Fruit fly (Drosophila melanogaster) whole organism, embryonic: ENCODE results near the gene Nsf2.

Experiments used
- Ada2b ChIP-seq: fragments of 200-800 bp; sonication (Bioruptor generic); IDR thresholded peaks from 2 replicates; pipeline ENCODE4 v1.3.6; 2022; ENCODE audit warnings: missing biosample characterization, missing genetic modification characterization
- Awh ChIP-seq: fragments of 200-800 bp; sonication (Bioruptor generic); IDR thresholded peaks from 2 replicates; pipeline ENCODE4, ENCODE4 v1.3.6; 2022; ENCODE audit warnings: missing biosample characterization, missing genetic modification characterization
- CG10267 ChIP-seq: fragments of 200-800 bp; sonication (Bioruptor generic); optimal IDR thresholded peaks from 2 replicates; lab custom pipeline; 2018; ENCODE audit warnings: missing biosample characterization, mild to moderate bottlenecking, missing genetic modification characterization, moderate library complexity
- CG10565 ChIP-seq: fragments of 200-800 bp; sonication (Bioruptor generic); optimal IDR thresholded peaks from 3 replicates; lab custom pipeline; 2016; ENCODE audit warnings: missing biosample characterization, mild to moderate bottlenecking, missing genetic modification characterization
- CG10979 ChIP-seq: fragments of 200-800 bp; sonication (Bioruptor generic); optimal IDR thresholded peaks from 2 replicates; lab custom pipeline; 2018; ENCODE audit warnings: missing biosample characterization, mild to moderate bottlenecking, missing genetic modification characterization, moderate library complexity
- CG13894 ChIP-seq: fragments of 200-800 bp; sonication (Bioruptor generic); optimal IDR thresholded peaks from 3 replicates; lab custom pipeline; 2018; ENCODE audit warnings: missing biosample characterization, mild to moderate bottlenecking, missing genetic modification characterization, moderate library complexity
- CG14710 ChIP-seq: fragments of 200-800 bp; sonication (Bioruptor generic); optimal IDR thresholded peaks from 3 replicates; lab custom pipeline; 2019; ENCODE audit warnings: missing biosample characterization, mild to moderate bottlenecking, missing genetic modification characterization, moderate library complexity
- CG15696 ChIP-seq: fragments of 200-800 bp; sonication (Bioruptor generic); optimal IDR thresholded peaks from 2 replicates; lab custom pipeline; 2019; ENCODE audit warnings: missing biosample characterization, mild to moderate bottlenecking, missing genetic modification characterization, moderate library complexity
- CG1602 ChIP-seq: fragments of 200-800 bp; sonication (Bioruptor generic); optimal IDR thresholded peaks from 3 replicates; lab custom pipeline; 2016; ENCODE audit warnings: missing biosample characterization, missing genetic modification characterization
- CG17328 ChIP-seq: fragments of 200-800 bp; sonication (Bioruptor generic); IDR thresholded peaks from 2 replicates; pipeline ENCODE4 v1.3.6; 2022; ENCODE audit warnings: missing biosample characterization, missing genetic modification characterization
- CG17912 ChIP-seq: fragments of 200-800 bp; sonication (Bioruptor generic); optimal IDR thresholded peaks from 2 replicates; lab custom pipeline; 2018; ENCODE audit warnings: missing biosample characterization, mild to moderate bottlenecking, missing genetic modification characterization
- CG18262 ChIP-seq: fragments of 200-800 bp; optimal IDR thresholded peaks from 3 replicates; lab custom pipeline; 2019; ENCODE audit warnings: missing biosample characterization, mild to moderate bottlenecking, missing genetic modification characterization, moderate library complexity
- CG2712 ChIP-seq: fragments of 200-800 bp; optimal IDR thresholded peaks from 3 replicates; lab custom pipeline; 2019; ENCODE audit warnings: missing biosample characterization, mild to moderate bottlenecking, missing genetic modification characterization, moderate library complexity
- CG30020 ChIP-seq: fragments of 200-800 bp; optimal IDR thresholded peaks from 2 replicates; lab custom pipeline; 2019; ENCODE audit warnings: missing biosample characterization, mild to moderate bottlenecking, missing genetic modification characterization, moderate library complexity
- CG3995 ChIP-seq: fragments of 200-800 bp; sonication (Bioruptor generic); optimal IDR thresholded peaks from 3 replicates; lab custom pipeline; 2016; ENCODE audit warnings: missing biosample characterization, missing genetic modification characterization
- CG43689 ChIP-seq: fragments of 200-800 bp; sonication (Bioruptor generic); IDR thresholded peaks from 2 replicates; pipeline ENCODE4 v1.3.6; 2022; ENCODE audit warnings: missing biosample characterization, missing genetic modification characterization
- CG7556 ChIP-seq: fragments of 200-800 bp; sonication (Bioruptor generic); optimal IDR thresholded peaks from 2 replicates; lab custom pipeline; 2017; ENCODE audit warnings: missing biosample characterization, mild to moderate bottlenecking, missing genetic modification characterization
- CG8290 ChIP-seq, 3 experiments: fragments of 200-800 bp; sonication (Bioruptor generic); optimal IDR thresholded peaks; 2 replicates each; lab custom pipeline; 2016 to 2019; ENCODE audit warnings: missing biosample characterization in 3 of 3, missing genetic modification characterization in 3 of 3, mild to moderate bottlenecking in 2 of 3, moderate library complexity in 1 of 3
- ERR ChIP-seq: fragments of 200-800 bp; sonication (Bioruptor generic); optimal IDR thresholded peaks from 2 replicates; lab custom pipeline; 2016; ENCODE audit warnings: missing biosample characterization, missing genetic modification characterization
- Ets65A ChIP-seq: fragments of 200-800 bp; sonication (Bioruptor generic); peaks from one replicate; lab custom pipeline; 2016; ENCODE audit warnings: missing biosample characterization, missing genetic modification characterization
- Hsf ChIP-seq: fragments of 200-800 bp; sonication (Bioruptor generic); optimal IDR thresholded peaks from 3 replicates; lab custom pipeline; 2016; ENCODE audit warnings: missing biosample characterization, missing genetic modification characterization
- Pdp1 ChIP-seq, 2 experiments: fragments of 200-800 bp; sonication (Bioruptor generic); optimal IDR thresholded peaks; 3 replicates each; lab custom pipeline; 2016; ENCODE audit warnings: missing biosample characterization in 2 of 2, missing genetic modification characterization in 2 of 2, mild to moderate bottlenecking in 1 of 2, moderate library complexity in 1 of 2
- Scr ChIP-seq: fragments of 200-800 bp; sonication (Bioruptor generic); IDR thresholded peaks from 2 replicates; pipeline ENCODE4 v1.3.6; 2022; ENCODE audit warnings: missing biosample characterization, missing genetic modification characterization; ENCODE audit not compliant: partially characterized antibody
- bsh ChIP-seq, 2 experiments: fragments of 200-800 bp; sonication (Bioruptor generic); optimal IDR thresholded peaks; 2 replicates each; lab custom pipeline; 2017 to 2018; ENCODE audit warnings: mild to moderate bottlenecking in 2 of 2, missing biosample characterization in 2 of 2, missing genetic modification characterization in 2 of 2, moderate library complexity in 1 of 2
- chif ChIP-seq, 2 experiments: fragments of 200-800 bp; sonication (Bioruptor generic); optimal IDR thresholded peaks; 3 replicates each; lab custom pipeline; 2016; ENCODE audit warnings: missing biosample characterization in 2 of 2, missing genetic modification characterization in 2 of 2
- disco-r ChIP-seq: fragments of 200-800 bp; sonication (Bioruptor generic); optimal IDR thresholded peaks from 2 replicates; lab custom pipeline; 2016; ENCODE audit warnings: missing biosample characterization, missing genetic modification characterization
- dmrt11E ChIP-seq: fragments of 200-800 bp; sonication (Bioruptor generic); optimal IDR thresholded peaks from 3 replicates; lab custom pipeline; 2018; ENCODE audit warnings: missing biosample characterization, mild to moderate bottlenecking, missing genetic modification characterization, moderate library complexity
- gem ChIP-seq: fragments of 200-800 bp; sonication (Bioruptor generic); optimal IDR thresholded peaks from 2 replicates; lab custom pipeline; 2019; ENCODE audit warnings: missing biosample characterization, mild to moderate bottlenecking, missing genetic modification characterization, moderate library complexity
- klu ChIP-seq: fragments of 200-800 bp; sonication (Bioruptor generic); IDR thresholded peaks from 2 replicates; pipeline ENCODE4 v1.3.6; 2022; ENCODE audit warnings: missing biosample characterization, missing genetic modification characterization
- lola ChIP-seq, 3 experiments: fragments of >200 bp in 2 of 3; fragments of 200-800 bp in 1 of 3; sonication (Bioruptor generic) in 1 of 3; optimal IDR thresholded peaks; 2 replicates each; lab custom pipeline; 2017 to 2019; ENCODE audit warnings: missing biosample characterization in 3 of 3, missing genetic modification characterization in 3 of 3, mild to moderate bottlenecking in 1 of 3, moderate library complexity in 1 of 3
- nmo ChIP-seq: fragments of 200-800 bp; sonication (Bioruptor generic); optimal IDR thresholded peaks from 2 replicates; lab custom pipeline; 2018; ENCODE audit warnings: missing biosample characterization, mild to moderate bottlenecking, missing genetic modification characterization, moderate library complexity
- phol ChIP-seq: fragments of 200-800 bp; sonication (Bioruptor generic); optimal IDR thresholded peaks from 3 replicates; lab custom pipeline; 2018; ENCODE audit warnings: missing biosample characterization, mild to moderate bottlenecking, missing genetic modification characterization, moderate library complexity
- ranshi ChIP-seq: fragments of 200-800 bp; sonication (Bioruptor generic); IDR thresholded peaks from 2 replicates; pipeline ENCODE4 v1.3.6; 2022; ENCODE audit warnings: missing biosample characterization, missing genetic modification characterization
- row ChIP-seq: fragments of 200-800 bp; sonication (Bioruptor generic); IDR thresholded peaks from 3 replicates; pipeline ENCODE4 v1.3.6; 2022; ENCODE audit warnings: missing biosample characterization, missing genetic modification characterization
- run ChIP-seq: fragments of 200-800 bp; sonication (Bioruptor generic); optimal IDR thresholded peaks from 3 replicates; lab custom pipeline; 2018; ENCODE audit warnings: missing biosample characterization, mild to moderate bottlenecking, missing genetic modification characterization
- scrt ChIP-seq: fragments of 200-800 bp; sonication (Bioruptor generic); optimal IDR thresholded peaks from 2 replicates; lab custom pipeline; 2018; ENCODE audit warnings: missing biosample characterization, mild to moderate bottlenecking, missing genetic modification characterization, moderate library complexity
- sens ChIP-seq: fragments of 200-800 bp; sonication (Bioruptor generic); peaks from one replicate; lab custom pipeline; 2016; ENCODE audit warnings: missing biosample characterization, missing genetic modification characterization
- seq ChIP-seq: fragments of 200-800 bp; sonication (Bioruptor generic); IDR thresholded peaks from 2 replicates; pipeline ENCODE4 v1.3.6; 2022; ENCODE audit warnings: missing biosample characterization, missing genetic modification characterization
- yki ChIP-seq: fragments of >200 bp; optimal IDR thresholded peaks from 3 replicates; lab custom pipeline; 2018

The Nsf2 gene

dm6 chr3R:13883388-13883787 lies 45.6 kb upstream of the Nsf2 start:
- no peak for TF ChIP-seq run (tag; lab: Kevin White, UChicago)
- no peak for TF ChIP-seq disco-r (GFP tag; lab: Kevin White, UChicago)
- TF ChIP-seq CG3995 (GFP tag; lab: Kevin White, UChicago), result no peak
- TF ChIP-seq klu (GFP tag; lab: Robert Waterston, UW), result no peak
- no peak for TF ChIP-seq scrt (GFP tag; lab: Kevin White, UChicago)
- no peak for TF ChIP-seq CG7556 (GFP tag; lab: Kevin White, UChicago)
- TF ChIP-seq CG13894 (tag; lab: Kevin White, UChicago), result no peak
- TF ChIP-seq Ets65A (GFP tag; lab: Kevin White, UChicago), result peak; percentile 8
- TF ChIP-seq CG10565 (GFP tag; lab: Kevin White, UChicago), result no peak
- no peak for TF ChIP-seq seq (GFP tag; lab: Robert Waterston, UW)
- no peak for TF ChIP-seq CG30020
- peak; percentile 36 for TF ChIP-seq sens (GFP tag; lab: Kevin White, UChicago)
- no peak for TF ChIP-seq Ada2b (GFP tag; lab: Robert Waterston, UW)
- 0 out of 2 replicates have a peak, but pooled peaks have one; percentile 4 for TF ChIP-seq CG43689 (GFP tag; lab: Robert Waterston, UW)
- TF ChIP-seq ERR (GFP tag; lab: Kevin White, UChicago), result no peak
- TF ChIP-seq ranshi, result no peak

dm6 chr3R:13880872-13881271 lies 43.1 kb upstream of the Nsf2 start:
- TF ChIP-seq CG10979 (tag; lab: Kevin White, UChicago) (peak; percentile 44), CG10267 (tag; lab: Kevin White, UChicago) (peak; percentile 9), Scr (no peak), Hsf (GFP tag; lab: Kevin White, UChicago) (no peak), lola (GFP tag; optimal IDR thresholded peaks at IDR 0.05; lab: Kevin White, UChicago) (peak in 1 of 3 experiments; percentile 37), CG14710 (tag; lab: Kevin White, UChicago) (peak; percentile 24), CG8290 (GFP tag; optimal IDR thresholded peaks at IDR 0.05; lab: Kevin White, UChicago) (no peak), CG8290 (tag; optimal IDR thresholded peaks at IDR 0.05; lab: Kevin White, UChicago) (no peak), row (GFP tag; lab: Robert Waterston, UW) (no peak), bsh (GFP tag; optimal IDR thresholded peaks at IDR 0.05; lab: Kevin White, UChicago) (peak in 1 of 2 experiments; percentile 42), sens (GFP tag; lab: Kevin White, UChicago) (peak; percentile 62), nmo (GFP tag; lab: Kevin White, UChicago) (peak; percentile 10), CG17912 (GFP tag; lab: Kevin White, UChicago) (no peak), CG2712 (tag; lab: Kevin White, UChicago) (peak; percentile 29), chif (GFP tag; optimal IDR thresholded peaks at IDR 0.05; lab: Kevin White, UChicago) (peak in 1 of 2 experiments; percentile 38), dmrt11E (peak; percentile 64), gem (peak; percentile 36), phol (peak; percentile 17), CG15696 (tag; lab: Kevin White, UChicago) (peak; percentile 42), CG17328 (GFP tag; lab: Robert Waterston, UW) (0 out of 2 replicates have a peak, but pooled peaks have one; percentile 43), CG18262 (peak; percentile 26), Pdp1 (GFP tag; optimal IDR thresholded peaks at IDR 0.05; lab: Kevin White, UChicago) (no peak), CG1602 (GFP tag; lab: Kevin White, UChicago) (no peak), Awh (no peak), yki (lab: Kevin White, UChicago) (no peak)
- TF ChIP-seq, all 482 proteins: peak for 15
